Fruit fly (Drosophila melanogaster) whole organism: ENCODE results near the gene TotM.

Experiments
- CG8478 ChIP-seq: fragments of >200 bp; optimal IDR thresholded peaks from 2 replicates; lab custom pipeline; 2018; ENCODE audit warnings: inconsistent platforms
- pan ChIP-seq: fragments of >200 bp; optimal IDR thresholded peaks from 2 replicates; lab custom pipeline; 2017
- psq ChIP-seq: fragments of >200 bp; optimal IDR thresholded peaks from 2 replicates; lab custom pipeline; 2017
- usp ChIP-seq: fragments of >200 bp; optimal IDR thresholded peaks from 2 replicates; lab custom pipeline; 2017; ENCODE audit warnings: missing biosample characterization, missing genetic modification characterization, mixed read lengths

- TF ChIP-seq CG8478 (lab: Kevin White, UChicago) (no peak), psq (lab: Kevin White, UChicago) (no peak), pan (lab: Kevin White, UChicago) (no peak), usp (GFP tag; lab: Kevin White, UChicago) (no peak)
Observed at dm6 chr2L:5372552-5372951, 42.9 kb downstream of the TotM start.
